ENCODE assay signal across 3 fruit fly cellular contexts in the genomic region with DNA sequence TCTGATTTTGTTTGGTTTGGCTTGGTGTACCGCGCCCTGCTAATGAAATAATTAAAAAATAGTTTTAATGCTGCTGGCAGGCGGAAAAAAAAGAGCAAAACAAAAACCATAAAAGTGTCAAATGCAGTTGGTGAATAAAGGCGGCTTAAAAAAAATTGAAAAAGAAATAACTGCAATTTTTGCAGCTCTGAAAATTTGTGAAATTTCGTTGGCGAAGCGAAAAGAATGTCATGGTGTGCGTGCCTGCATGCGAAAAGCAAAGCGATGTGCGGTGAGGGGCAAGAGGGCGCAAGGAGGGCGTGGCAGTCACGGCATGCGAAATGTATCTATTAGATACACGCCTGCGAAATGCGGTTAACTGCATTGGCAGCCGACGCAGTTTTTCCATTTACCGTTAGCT.
TF ChIP-seq lines count a peak whose summit lies in the region.

No protein-coding gene starts in this region.

- no peak for TF ChIP-seq CTCF in whole organism, embryonic (GFP tag; optimal IDR thresholded peaks at IDR 0.05; lab: Kevin White, UChicago)

TF ChIP-seq in whole organism, adult, 20 proteins besides CTCF, POLR2A, EP300 and RAD21:
- no peak for TF ChIP-seq CG5204 (GFP tag; optimal IDR thresholded peaks at IDR 0.05; lab: Kevin White, UChicago)
- no peak for TF ChIP-seq cic (GFP tag; optimal IDR thresholded peaks at IDR 0.05; lab: Kevin White, UChicago)
- TF ChIP-seq ovo (GFP tag; optimal IDR thresholded peaks at IDR 0.05; lab: Kevin White, UChicago): no peak
- no peak for TF ChIP-seq CG7045 (GFP tag; optimal IDR thresholded peaks at IDR 0.05; lab: Kevin White, UChicago)
- TF ChIP-seq CG14711 (tag; optimal IDR thresholded peaks at IDR 0.05; lab: Kevin White, UChicago): no peak
- TF ChIP-seq tj (GFP tag; optimal IDR thresholded peaks at IDR 0.05; lab: Kevin White, UChicago): peak; percentile 95
- no peak for TF ChIP-seq bab1 (GFP tag; optimal IDR thresholded peaks at IDR 0.05; lab: Kevin White, UChicago)

TF ChIP-seq in whole organism, embryonic, 481 proteins besides CTCF, POLR2A, EP300 and RAD21:
- no peak for TF ChIP-seq sens-2 (GFP tag; IDR thresholded peaks at IDR 0.05; lab: Robert Waterston, UW)
- TF ChIP-seq CG14860 (GFP tag; IDR thresholded peaks at IDR 0.05; lab: Robert Waterston, UW; ENCODE audit: partially characterized antibody): 0 out of 3 replicates have a peak, but pooled peaks have one; percentile 25

TF ChIP-seq in whole organism, prepupa, 60 proteins besides CTCF, POLR2A, EP300 and RAD21:
- TF ChIP-seq dsx (GFP tag; optimal IDR thresholded peaks at IDR 0.05; lab: Kevin White, UChicago; ENCODE audit: poor library complexity, severe bottlenecking): no peak
- peak in 1 of 2 experiments; percentile 31 for TF ChIP-seq ss (GFP tag; optimal IDR thresholded peaks at IDR 0.05; lab: Kevin White, UChicago)
- no peak for TF ChIP-seq CG3032 (tag; optimal IDR thresholded peaks at IDR 0.05; lab: Kevin White, UChicago)
- TF ChIP-seq CG1621 (tag; optimal IDR thresholded peaks at IDR 0.05; lab: Kevin White, UChicago): no peak
- TF ChIP-seq Gug (GFP tag; IDR thresholded peaks at IDR 0.05; lab: Robert Waterston, UW): 0 out of 2 replicates have a peak, but pooled peaks have one; percentile 24
- TF ChIP-seq fd59A (GFP tag; optimal IDR thresholded peaks at IDR 0.05; lab: Kevin White, UChicago): no peak
- TF ChIP-seq CG6276 (GFP tag; optimal IDR thresholded peaks at IDR 0.05; lab: Kevin White, UChicago): no peak
- no peak for TF ChIP-seq fkh (GFP tag; optimal IDR thresholded peaks at IDR 0.05; lab: Kevin White, UChicago)
- TF ChIP-seq spab (GFP tag; optimal IDR thresholded peaks at IDR 0.05; lab: Kevin White, UChicago): no peak
